Fruit fly (Drosophila melanogaster): ENCODE results near the gene CG18808.

Gene CG18808

dm6 chr3L:4807306-4807705 lies at the start of gene CG18808:
Gene CG18808 (minus strand): TSS chr3L:4807406.
- TF ChIP-seq CG8478 (optimal IDR thresholded peaks at IDR 0.05) (no peak), CTCF (optimal IDR thresholded peaks at IDR 0.05) (no peak)

- TF ChIP-seq CTCF (optimal IDR thresholded peaks at IDR 0.05) = no peak
- TF ChIP-seq CG8478 (optimal IDR thresholded peaks at IDR 0.05) = no peak
Measured at dm6 chr3L:4855208-4855607, 48.0 kb upstream of the CG18808 start.

- no peak for TF ChIP-seq CG8478 (optimal IDR thresholded peaks at IDR 0.05)
- no peak for TF ChIP-seq CTCF (optimal IDR thresholded peaks at IDR 0.05)
Measured at dm6 chr3L:4854153-4854552, 46.9 kb upstream of the CG18808 start.

dm6 chr3L:4853070-4853469 lies 45.9 kb upstream of the CG18808 start:
- TF ChIP-seq CTCF (optimal IDR thresholded peaks at IDR 0.05) (no peak), CG8478 (optimal IDR thresholded peaks at IDR 0.05) (no peak)

- TF ChIP-seq CG8478 (optimal IDR thresholded peaks at IDR 0.05) = no peak
- TF ChIP-seq CTCF (optimal IDR thresholded peaks at IDR 0.05) = no peak
Measured at dm6 chr3L:4852411-4853050, 45.3 kb upstream of the CG18808 start, which contains the start of gene CG32237. Gene CG32237 (minus strand): TSS chr3L:4852461.

dm6 chr3L:4848066-4848465 lies 40.9 kb upstream of the CG18808 start:
- TF ChIP-seq CTCF (optimal IDR thresholded peaks at IDR 0.05) (no peak), CG8478 (optimal IDR thresholded peaks at IDR 0.05) (no peak)

- TF ChIP-seq CTCF (optimal IDR thresholded peaks at IDR 0.05) (no peak), CG8478 (optimal IDR thresholded peaks at IDR 0.05) (no peak)
Measured at dm6 chr3L:4844792-4845191, 37.6 kb upstream of the CG18808 start.

- no peak for TF ChIP-seq CG8478 (optimal IDR thresholded peaks at IDR 0.05)
- TF ChIP-seq CTCF (optimal IDR thresholded peaks at IDR 0.05) = no peak
Measured at dm6 chr3L:4843428-4843827, 36.2 kb upstream of the CG18808 start.

- no peak for TF ChIP-seq CTCF (optimal IDR thresholded peaks at IDR 0.05)
Measured at dm6 chr3L:4842710-4843109, 35.5 kb upstream of the CG18808 start.

dm6 chr3L:4840039-4840939 lies 33.1 kb upstream of the CG18808 start, which contains the start of gene CG13707:
Gene CG13707 (minus strand): TSS chr3L:4840108.
- TF ChIP-seq CG8478 (optimal IDR thresholded peaks at IDR 0.05) = no peak
- peak; percentile 55 to 77 for TF ChIP-seq CTCF (optimal IDR thresholded peaks at IDR 0.05)

dm6 chr3L:4836353-4836752 lies 29.1 kb upstream of the CG18808 start:
- TF ChIP-seq CG8478 (optimal IDR thresholded peaks at IDR 0.05) (no peak), CTCF (optimal IDR thresholded peaks at IDR 0.05) (no peak)

dm6 chr3L:4835005-4835404 lies 27.8 kb upstream of the CG18808 start:
- TF ChIP-seq CG8478 (optimal IDR thresholded peaks at IDR 0.05) (no peak), CTCF (optimal IDR thresholded peaks at IDR 0.05) (no peak)

dm6 chr3L:4833491-4833890 lies 26.3 kb upstream of the CG18808 start, which contains the start of gene CG13708:
Gene CG13708 (minus strand): TSS chr3L:4833591.
- TF ChIP-seq CG8478 (optimal IDR thresholded peaks at IDR 0.05) (no peak), CTCF (optimal IDR thresholded peaks at IDR 0.05) (no peak)

- TF ChIP-seq CG8478 (optimal IDR thresholded peaks at IDR 0.05) (no peak), CTCF (optimal IDR thresholded peaks at IDR 0.05) (peak; percentile 45 to 54)
Measured at dm6 chr3L:4825584-4825983, 18.4 kb upstream of the CG18808 start, which contains the start of the genes Dhc64C and LeuRS-m. Gene Dhc64C (minus strand): TSS chr3L:4825687. Gene LeuRS-m (plus strand): TSS chr3L:4825853.

dm6 chr3L:4824356-4825138 lies 17.3 kb upstream of the CG18808 start:
- TF ChIP-seq CTCF (optimal IDR thresholded peaks at IDR 0.05) = no peak
- TF ChIP-seq CG8478 (optimal IDR thresholded peaks at IDR 0.05) = no peak
